Fruit fly (Drosophila melanogaster): ENCODE results near the gene CG13046.

DNA sequence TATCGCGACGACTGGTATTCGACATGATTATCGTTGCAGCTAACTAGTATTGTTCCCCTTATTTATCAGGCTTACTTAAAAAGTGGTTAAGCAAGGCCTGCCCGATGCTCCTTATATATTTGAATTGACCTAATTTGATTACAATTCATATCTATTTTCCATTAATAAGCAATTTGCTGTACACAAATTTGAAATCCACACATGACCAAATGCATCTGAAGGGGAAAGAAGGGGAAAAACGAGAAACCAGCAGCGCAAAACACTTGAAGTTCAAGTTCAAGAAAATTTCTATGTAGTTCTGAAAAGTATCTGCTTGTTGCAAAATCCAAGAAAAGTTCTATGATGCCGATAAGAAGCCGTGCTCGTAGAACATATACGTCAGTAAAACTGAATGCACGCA is 38.4 kb upstream of the CG13046 start, which contains the start of the genes CG13040 and CG13039:
- no peak for TF ChIP-seq h (optimal IDR thresholded peaks at IDR 0.05)
- no peak for TF ChIP-seq insv (optimal IDR thresholded peaks at IDR 0.05)
- TF ChIP-seq psq (optimal IDR thresholded peaks at IDR 0.05) = no peak
